Fruit fly (Drosophila melanogaster) whole organism, pupa: Measurements from ENCODE around the gene glec.
A peak's percentile ranks its signal among the peaks of the same experiment; 100 is the strongest.

Source experiments
- CG10348 ChIP-seq: fragments of 200-800 bp; sonication (Bioruptor generic); IDR thresholded peaks from 2 replicates; pipeline ENCODE4 v1.3.6; 2022; ENCODE audit warnings: missing biosample characterization, missing genetic modification characterization
- CG12605 ChIP-seq: fragments of 200-800 bp; sonication (Bioruptor generic); IDR thresholded peaks from 2 replicates; pipeline ENCODE4 v1.3.6; 2022; ENCODE audit warnings: missing biosample characterization, missing genetic modification characterization
- CG13204 ChIP-seq: fragments of 200-800 bp; sonication (Bioruptor generic); optimal IDR thresholded peaks from 2 replicates; lab custom pipeline; 2018; ENCODE audit warnings: missing biosample characterization, mild to moderate bottlenecking, missing genetic modification characterization, moderate library complexity
- CG14655 ChIP-seq: fragments of 200-800 bp; sonication (Bioruptor generic); optimal IDR thresholded peaks from 3 replicates; lab custom pipeline; 2017; ENCODE audit warnings: mild to moderate bottlenecking, missing biosample characterization, missing genetic modification reagents, missing genetic modification characterization
- CG15710 ChIP-seq: fragments of 200-800 bp; sonication (Bioruptor generic); optimal IDR thresholded peaks from 2 replicates; lab custom pipeline; 2018; ENCODE audit warnings: missing biosample characterization, mild to moderate bottlenecking, missing genetic modification characterization, moderate library complexity
- CG17806 ChIP-seq: fragments of 200-800 bp; sonication (Bioruptor generic); optimal IDR thresholded peaks from 2 replicates; lab custom pipeline; 2018; ENCODE audit warnings: missing biosample characterization, mild to moderate bottlenecking, missing genetic modification characterization, moderate library complexity
- CG32121 ChIP-seq: fragments of 200-800 bp; sonication (Bioruptor generic); IDR thresholded peaks from 2 replicates; pipeline ENCODE4 v1.3.6; 2022; ENCODE audit warnings: missing biosample characterization, missing genetic modification characterization
- CG34367 ChIP-seq: fragments of 200-800 bp; sonication (Bioruptor generic); optimal IDR thresholded peaks from 2 replicates; lab custom pipeline; 2018; ENCODE audit warnings: missing biosample characterization, mild to moderate bottlenecking, missing genetic modification characterization
- CG4496 ChIP-seq: fragments of 200-800 bp; sonication (Bioruptor generic); IDR thresholded peaks from 3 replicates; pipeline ENCODE4 v1.3.6; 2022; ENCODE audit warnings: missing biosample characterization, missing genetic modification characterization
- CG8159 ChIP-seq: fragments of 200-800 bp; sonication (Bioruptor generic); optimal IDR thresholded peaks from 3 replicates; lab custom pipeline; 2018; ENCODE audit warnings: missing biosample characterization, mild to moderate bottlenecking, missing genetic modification characterization, moderate library complexity
- CG8301 ChIP-seq: fragments of 200-800 bp; sonication (Bioruptor generic); optimal IDR thresholded peaks from 2 replicates; lab custom pipeline; 2018; ENCODE audit warnings: missing biosample characterization, mild to moderate bottlenecking, missing genetic modification characterization
- CG9948 ChIP-seq: fragments of 200-800 bp; sonication (Bioruptor generic); optimal IDR thresholded peaks from 2 replicates; lab custom pipeline; 2018; ENCODE audit warnings: missing biosample characterization, mild to moderate bottlenecking, missing genetic modification characterization, moderate library complexity
- D1 ChIP-seq: fragments of 200-800 bp; sonication (Bioruptor generic); optimal IDR thresholded peaks from 2 replicates; lab custom pipeline; 2018; ENCODE audit warnings: missing biosample characterization, mild to moderate bottlenecking, missing genetic modification characterization, moderate library complexity
- EcR ChIP-seq: fragments of 200-800 bp; sonication (Bioruptor generic); optimal IDR thresholded peaks from 3 replicates; lab custom pipeline; 2019; ENCODE audit warnings: missing biosample characterization, missing genetic modification characterization, mild to moderate bottlenecking, moderate library complexity, missing genetic modification reagents
- Ets98B ChIP-seq: fragments of 200-800 bp; sonication (Bioruptor generic); IDR thresholded peaks from 2 replicates; pipeline ENCODE4 v1.3.6; 2022; ENCODE audit warnings: missing biosample characterization, missing genetic modification characterization
- Pif1A ChIP-seq: fragments of 200-800 bp; sonication (Bioruptor generic); optimal IDR thresholded peaks from 3 replicates; lab custom pipeline; 2016; ENCODE audit warnings: missing biosample characterization, missing genetic modification characterization
- Pif1B ChIP-seq: fragments of 200-800 bp; sonication (Bioruptor generic); optimal IDR thresholded peaks from 3 replicates; lab custom pipeline; 2016; ENCODE audit warnings: missing biosample characterization, missing genetic modification characterization
- Snoo ChIP-seq: fragments of 200-800 bp; sonication (Bioruptor generic); optimal IDR thresholded peaks from 3 replicates; lab custom pipeline; 2017; ENCODE audit warnings: missing biosample characterization, mild to moderate bottlenecking, missing genetic modification characterization, inconsistent platforms
- fd96Ca ChIP-seq: fragments of 200-800 bp; sonication (Bioruptor generic); IDR thresholded peaks from 3 replicates; pipeline ENCODE4 v1.3.6; 2022; ENCODE audit warnings: missing biosample characterization, missing genetic modification characterization
- rn ChIP-seq: fragments of 200-800 bp; sonication (Bioruptor generic); IDR thresholded peaks from 2 replicates; pipeline ENCODE4 v1.3.6; 2022; ENCODE audit warnings: missing biosample characterization, missing genetic modification characterization

Gene glec

dm6 chr3R:21858290-21858875, 2.3 kb upstream of the glec start:
- no peak for TF ChIP-seq EcR (GFP tag; lab: Kevin White, UChicago)
- TF ChIP-seq CG9948 (tag; lab: Kevin White, UChicago), result peak; percentile 8

- TF ChIP-seq CG14655 (GFP tag; lab: Kevin White, UChicago) (peak; percentile 0), CG8159 (tag; lab: Kevin White, UChicago) (peak; percentile 30), rn (GFP tag; lab: Robert Waterston, UW) (no peak)
Observed at dm6 chr3R:21857509-21857908, 1.4 kb upstream of the glec start.

- TF ChIP-seq D1 (no peak), CG34367 (tag; lab: Kevin White, UChicago) (no peak), CG10348 (no peak), Pif1B (GFP tag; lab: Kevin White, UChicago) (no peak), CG12605 (GFP tag; lab: Robert Waterston, UW) (no peak), Pif1A (GFP tag; lab: Kevin White, UChicago) (no peak), CG15710 (tag; lab: Kevin White, UChicago) (no peak), CG8301 (tag; lab: Kevin White, UChicago) (no peak), Ets98B (no peak), Snoo (tag; lab: Kevin White, UChicago) (no peak), EcR (GFP tag; lab: Kevin White, UChicago) (no peak), CG14655 (GFP tag; lab: Kevin White, UChicago) (no peak), CG9948 (tag; lab: Kevin White, UChicago) (no peak), CG4496 (no peak), rn (GFP tag; lab: Robert Waterston, UW) (no peak), CG8159 (tag; lab: Kevin White, UChicago) (no peak)
Observed at dm6 chr3R:21856873-21857243, 792 bp upstream of the glec start.

dm6 chr3R:21855469-21855826, 618 bp downstream of the glec start:
- TF ChIP-seq CG34367 (tag; lab: Kevin White, UChicago) (no peak), fd96Ca (peak; percentile 63; the same call in 2 of the 3 replicates)

- TF ChIP-seq CG34367 (tag; lab: Kevin White, UChicago), result no peak
- TF ChIP-seq Pif1A (GFP tag; lab: Kevin White, UChicago), result no peak
- no peak for TF ChIP-seq CG8159 (tag; lab: Kevin White, UChicago)
- TF ChIP-seq CG8301 (tag; lab: Kevin White, UChicago), result no peak
- TF ChIP-seq Ets98B, result no peak
- TF ChIP-seq CG9948 (tag; lab: Kevin White, UChicago), result no peak
- no peak for TF ChIP-seq CG4496
- TF ChIP-seq Snoo (tag; lab: Kevin White, UChicago), result no peak
- no peak for TF ChIP-seq CG15710 (tag; lab: Kevin White, UChicago)
- no peak for TF ChIP-seq fd96Ca
- TF ChIP-seq rn (GFP tag; lab: Robert Waterston, UW), result no peak
- TF ChIP-seq CG13204 (GFP tag; lab: Kevin White, UChicago), result no peak
- no peak for TF ChIP-seq D1
- no peak for TF ChIP-seq CG17806 (tag; lab: Kevin White, UChicago)
- TF ChIP-seq Pif1B (GFP tag; lab: Kevin White, UChicago), result no peak
- TF ChIP-seq, all 21 proteins: peak for 0
Observed at dm6 chr3R:21854574-21855468, 1.2 kb downstream of the glec start.

- TF ChIP-seq D1, result no peak
- TF ChIP-seq CG13204 (GFP tag; lab: Kevin White, UChicago), result peak; percentile 25
- TF ChIP-seq CG8159 (tag; lab: Kevin White, UChicago), result peak; percentile 61
- peak; percentile 66 for TF ChIP-seq CG12605 (GFP tag; lab: Robert Waterston, UW)
- peak; percentile 42 for TF ChIP-seq Snoo (tag; lab: Kevin White, UChicago)
- peak; percentile 36 for TF ChIP-seq CG9948 (tag; lab: Kevin White, UChicago)
- peak; percentile 1 for TF ChIP-seq CG34367 (tag; lab: Kevin White, UChicago)
- peak; percentile 50 for TF ChIP-seq CG15710 (tag; lab: Kevin White, UChicago)
- TF ChIP-seq EcR (GFP tag; lab: Kevin White, UChicago), result peak; percentile 88
- peak; percentile 27 for TF ChIP-seq CG14655 (GFP tag; lab: Kevin White, UChicago)
- peak; percentile 39; the same call in 2 of the 3 replicates for TF ChIP-seq CG4496
- TF ChIP-seq Pif1A (GFP tag; lab: Kevin White, UChicago), result peak; percentile 66
- TF ChIP-seq CG32121 (GFP tag; lab: Robert Waterston, UW), result peak; percentile 67; the same call in 1 of the 2 replicates
- peak; percentile 52; the same call in 2 of the 3 replicates for TF ChIP-seq fd96Ca
- peak; percentile 68; the same call in 1 of the 2 replicates for TF ChIP-seq Ets98B
- no peak for TF ChIP-seq CG10348
- TF ChIP-seq CG17806 (tag; lab: Kevin White, UChicago), result no peak
- TF ChIP-seq rn (GFP tag; lab: Robert Waterston, UW), result 0 out of 2 replicates have a peak, but pooled peaks have one; percentile 28
- peak; percentile 78 for TF ChIP-seq Pif1B (GFP tag; lab: Kevin White, UChicago)
- no peak for TF ChIP-seq CG8301 (tag; lab: Kevin White, UChicago)
Observed at dm6 chr3R:21853618-21854573, 2.2 kb downstream of the glec start.
